Fruit fly (Drosophila melanogaster): ENCODE results near the gene Pvf1.
A peak's percentile ranks its signal among the peaks of the same experiment; 100 is the strongest.

The Pvf1 gene

dm6 chrX:18838470-18838869 is 6.0 kb downstream of the Pvf1 start:
- TF ChIP-seq Clk (GFP tag; optimal IDR thresholded peaks at IDR 0.05) = no peak
- no peak for TF ChIP-seq Crg-1 (GFP tag; optimal IDR thresholded peaks at IDR 0.05)
- no peak for TF ChIP-seq bab1 (GFP tag; optimal IDR thresholded peaks at IDR 0.05)
- TF ChIP-seq Mnt (GFP tag; optimal IDR thresholded peaks at IDR 0.05) = no peak
- TF ChIP-seq CG5204 (GFP tag; optimal IDR thresholded peaks at IDR 0.05) = no peak
- no peak for TF ChIP-seq CG1620 (GFP tag; optimal IDR thresholded peaks at IDR 0.05)
- no peak for TF ChIP-seq CG14711 (tag; optimal IDR thresholded peaks at IDR 0.05)
- TF ChIP-seq CG33017 (tag; optimal IDR thresholded peaks at IDR 0.05) = no peak
- TF ChIP-seq CG7045 (GFP tag; optimal IDR thresholded peaks at IDR 0.05) = no peak
- no peak for TF ChIP-seq CG12768 (GFP tag; optimal IDR thresholded peaks at IDR 0.05)
- TF ChIP-seq ovo (GFP tag; optimal IDR thresholded peaks at IDR 0.05) = no peak
- TF ChIP-seq CG11617 (GFP tag; optimal IDR thresholded peaks at IDR 0.05) = no peak
- no peak for TF ChIP-seq cic (GFP tag; optimal IDR thresholded peaks at IDR 0.05)
- no peak for TF ChIP-seq CG7101 (tag; optimal IDR thresholded peaks at IDR 0.05)
- TF ChIP-seq tj (GFP tag; optimal IDR thresholded peaks at IDR 0.05) = no peak
- TF ChIP-seq cnc (optimal IDR thresholded peaks at IDR 0.05) = no peak
- no peak for TF ChIP-seq toe (GFP tag; optimal IDR thresholded peaks at IDR 0.05)

DNA sequence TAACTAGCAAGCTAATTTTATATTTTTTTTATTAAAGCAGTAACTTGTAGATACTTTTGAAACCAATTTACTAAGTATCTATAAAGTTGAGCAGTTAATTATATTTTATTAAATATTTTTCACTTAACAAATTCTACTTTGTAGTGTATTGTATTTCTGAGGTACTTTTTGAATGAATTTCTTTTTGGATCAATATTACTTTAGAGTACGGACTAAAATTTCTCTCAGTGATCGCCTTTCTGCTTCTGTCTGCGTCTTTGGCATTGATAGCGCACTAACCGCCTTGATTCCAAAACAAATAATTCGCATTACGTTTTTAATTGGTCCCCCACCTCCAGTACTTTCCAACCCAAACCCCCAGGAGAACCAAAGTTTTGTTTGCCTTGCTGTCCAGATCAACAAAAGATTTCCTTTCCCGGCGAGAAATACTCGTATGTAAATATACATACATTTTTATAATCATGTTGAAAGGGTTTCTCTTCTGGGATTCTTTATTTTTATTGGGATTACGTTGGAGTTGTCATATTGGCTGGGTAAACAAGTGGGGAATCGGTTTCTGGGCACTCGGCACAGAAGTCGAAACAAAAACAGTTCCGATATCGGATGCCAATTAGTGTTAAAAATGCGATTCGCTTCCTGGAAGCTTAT is 6.6 kb downstream of the Pvf1 start:
- TF ChIP-seq CG12768 (GFP tag; optimal IDR thresholded peaks at IDR 0.05) (no peak), bab1 (GFP tag; optimal IDR thresholded peaks at IDR 0.05) (no peak), Crg-1 (GFP tag; optimal IDR thresholded peaks at IDR 0.05) (no peak), CG33017 (tag; optimal IDR thresholded peaks at IDR 0.05) (no peak), pad (GFP tag; optimal IDR thresholded peaks at IDR 0.05) (no peak), toe (GFP tag; optimal IDR thresholded peaks at IDR 0.05) (no peak)

DNA sequence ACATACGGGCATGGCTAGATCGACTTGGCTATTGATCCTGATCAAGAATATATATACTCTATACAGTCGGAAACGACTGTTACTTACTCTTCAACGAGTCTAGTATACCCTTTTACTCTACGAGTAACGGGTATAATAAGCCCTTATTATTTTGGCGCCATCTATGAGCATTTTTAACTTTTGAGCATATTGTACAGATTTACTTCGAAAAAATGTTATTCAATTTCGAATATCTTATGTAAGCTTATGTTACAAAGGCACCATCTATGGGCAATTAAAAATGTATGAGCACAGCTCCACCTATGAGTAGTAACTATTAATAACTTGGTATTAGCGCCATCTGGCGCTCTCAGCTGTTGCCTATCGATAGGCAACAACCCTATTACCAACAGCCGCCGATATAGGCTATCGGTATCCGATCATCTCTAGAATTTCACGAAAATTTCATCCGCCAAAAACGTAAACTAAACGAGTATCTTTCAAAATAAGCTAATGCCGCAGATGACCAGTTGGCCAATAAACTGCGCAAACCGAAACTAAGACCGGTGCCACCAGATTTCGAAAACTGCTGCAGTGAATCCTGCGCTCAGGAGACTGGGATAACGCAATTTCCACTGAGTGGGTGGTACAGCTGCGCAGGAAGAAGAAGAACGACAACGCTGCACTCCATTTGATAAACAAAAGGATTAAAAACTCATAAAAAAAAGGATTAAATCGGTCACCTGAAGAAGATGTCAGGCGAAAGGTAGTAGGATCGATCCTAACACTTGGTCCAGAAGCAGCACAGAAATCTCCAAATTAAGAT is 10.9 kb downstream of the Pvf1 start, which contains the start of gene htk:
TSS of gene htk (plus strand) at position 435 of the 805 bp plus-strand sequence.
- no peak for TF ChIP-seq Clk (GFP tag; optimal IDR thresholded peaks at IDR 0.05)
- no peak for TF ChIP-seq CG12768 (GFP tag; optimal IDR thresholded peaks at IDR 0.05)
- peak; percentile 23 for TF ChIP-seq tj (GFP tag; optimal IDR thresholded peaks at IDR 0.05)
- peak; percentile 61 for TF ChIP-seq Hr96 (GFP tag; optimal IDR thresholded peaks at IDR 0.05)
- TF ChIP-seq CG1620 (GFP tag; optimal IDR thresholded peaks at IDR 0.05) = peak; percentile 88
- TF ChIP-seq toe (GFP tag; optimal IDR thresholded peaks at IDR 0.05) = no peak
- peak; percentile 78 for TF ChIP-seq bab1 (GFP tag; optimal IDR thresholded peaks at IDR 0.05)
- TF ChIP-seq CG7045 (GFP tag; optimal IDR thresholded peaks at IDR 0.05) = no peak
- peak; percentile 80 for TF ChIP-seq CG7101 (tag; optimal IDR thresholded peaks at IDR 0.05)
- peak; percentile 70 for TF ChIP-seq Crg-1 (GFP tag; optimal IDR thresholded peaks at IDR 0.05)
- TF ChIP-seq ovo (GFP tag; optimal IDR thresholded peaks at IDR 0.05) = peak; percentile 77
- TF ChIP-seq cic (GFP tag; optimal IDR thresholded peaks at IDR 0.05) = no peak
- no peak for TF ChIP-seq kay (GFP tag; ENCODE audit: borderline replicate concordance)
- no peak for TF ChIP-seq cnc (optimal IDR thresholded peaks at IDR 0.05)
- peak; percentile 96 for TF ChIP-seq CG14711 (tag; optimal IDR thresholded peaks at IDR 0.05)
- peak; percentile 60 for TF ChIP-seq pad (GFP tag; optimal IDR thresholded peaks at IDR 0.05)
- peak; percentile 5 for TF ChIP-seq CG11617 (GFP tag; optimal IDR thresholded peaks at IDR 0.05)
- peak; percentile 70 for TF ChIP-seq Mnt (GFP tag; optimal IDR thresholded peaks at IDR 0.05)
- no peak for TF ChIP-seq CG33017 (tag; optimal IDR thresholded peaks at IDR 0.05)

dm6 chrX:18848338-18849021 is 16.0 kb downstream of the Pvf1 start, which contains the start of gene shop:
TSS of gene shop (minus strand) at chrX:18848566.
- peak; percentile 81 for TF ChIP-seq Crg-1 (GFP tag; optimal IDR thresholded peaks at IDR 0.05)
- peak; percentile 88 for TF ChIP-seq CG1620 (GFP tag; optimal IDR thresholded peaks at IDR 0.05)
- TF ChIP-seq CG12768 (GFP tag; optimal IDR thresholded peaks at IDR 0.05) = peak; percentile 67
- peak; percentile 84 for TF ChIP-seq Hr96 (GFP tag; optimal IDR thresholded peaks at IDR 0.05)
- peak; percentile 67 for TF ChIP-seq CG33017 (tag; optimal IDR thresholded peaks at IDR 0.05)
- TF ChIP-seq kay (GFP tag; ENCODE audit: borderline replicate concordance) = no peak
- TF ChIP-seq CG5204 (GFP tag; optimal IDR thresholded peaks at IDR 0.05) = peak; percentile 75
- TF ChIP-seq cic (GFP tag; optimal IDR thresholded peaks at IDR 0.05) = no peak
- peak; percentile 80 for TF ChIP-seq Mnt (GFP tag; optimal IDR thresholded peaks at IDR 0.05)
- TF ChIP-seq cnc (optimal IDR thresholded peaks at IDR 0.05) = no peak
- peak; percentile 48 for TF ChIP-seq Clk (GFP tag; optimal IDR thresholded peaks at IDR 0.05)
- peak; percentile 79 for TF ChIP-seq pad (GFP tag; optimal IDR thresholded peaks at IDR 0.05)
- TF ChIP-seq bab1 (GFP tag; optimal IDR thresholded peaks at IDR 0.05) = peak; percentile 77
- peak; percentile 44 for TF ChIP-seq ovo (GFP tag; optimal IDR thresholded peaks at IDR 0.05)
- peak; percentile 73 for TF ChIP-seq toe (GFP tag; optimal IDR thresholded peaks at IDR 0.05)
- peak; percentile 92 for TF ChIP-seq CG14711 (tag; optimal IDR thresholded peaks at IDR 0.05)
- peak; percentile 73 for TF ChIP-seq CG7045 (GFP tag; optimal IDR thresholded peaks at IDR 0.05)
- TF ChIP-seq CG11617 (GFP tag; optimal IDR thresholded peaks at IDR 0.05) = peak; percentile 89
- TF ChIP-seq tj (GFP tag; optimal IDR thresholded peaks at IDR 0.05) = peak; percentile 65
- peak; percentile 86 for TF ChIP-seq CG7101 (tag; optimal IDR thresholded peaks at IDR 0.05)

DNA sequence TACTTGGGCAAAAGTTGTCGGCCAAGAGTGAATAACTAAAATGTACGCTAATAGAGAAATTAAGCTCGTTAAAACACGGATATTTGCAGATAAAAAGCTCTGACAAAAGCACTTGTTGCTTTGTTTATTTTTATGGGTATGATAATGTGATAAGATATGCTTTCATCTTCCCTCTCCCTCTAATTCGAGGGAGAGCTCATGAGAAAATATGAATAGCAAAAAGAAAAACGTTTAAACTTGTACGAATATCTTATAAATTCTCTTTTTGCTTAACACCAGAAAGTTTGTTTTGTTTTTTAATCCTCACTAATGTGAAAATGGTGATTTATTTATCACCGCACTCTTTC is 16.5 kb downstream of the Pvf1 start:
- TF ChIP-seq ovo (GFP tag; optimal IDR thresholded peaks at IDR 0.05) = no peak
- TF ChIP-seq tj (GFP tag; optimal IDR thresholded peaks at IDR 0.05) = no peak
- TF ChIP-seq Mnt (GFP tag; optimal IDR thresholded peaks at IDR 0.05) = no peak
- no peak for TF ChIP-seq CG5204 (GFP tag; optimal IDR thresholded peaks at IDR 0.05)
- no peak for TF ChIP-seq Crg-1 (GFP tag; optimal IDR thresholded peaks at IDR 0.05)
- no peak for TF ChIP-seq cic (GFP tag; optimal IDR thresholded peaks at IDR 0.05)
- no peak for TF ChIP-seq toe (GFP tag; optimal IDR thresholded peaks at IDR 0.05)
- TF ChIP-seq Clk (GFP tag; optimal IDR thresholded peaks at IDR 0.05) = no peak
